Fruit fly (Drosophila melanogaster) whole organism: ENCODE results near the gene CG3546.

Experiments
- CG8478 ChIP-seq: fragments of >200 bp; optimal IDR thresholded peaks from 2 replicates; lab custom pipeline; 2018; ENCODE audit warnings: inconsistent platforms
- Dll ChIP-seq: fragments of >200 bp; optimal IDR thresholded peaks from 2 replicates; lab custom pipeline; 2017
- EcR ChIP-seq, 2 experiments: fragments of >200 bp; optimal IDR thresholded peaks; 2 replicates each; lab custom pipeline; 2017; ENCODE audit warnings: missing biosample characterization in 2 of 2, missing genetic modification characterization in 2 of 2, missing genetic modification reagents in 2 of 2
- pan ChIP-seq: fragments of >200 bp; optimal IDR thresholded peaks from 2 replicates; lab custom pipeline; 2017
- psq ChIP-seq: fragments of >200 bp; optimal IDR thresholded peaks from 2 replicates; lab custom pipeline; 2017
- usp ChIP-seq: fragments of >200 bp; optimal IDR thresholded peaks from 2 replicates; lab custom pipeline; 2017; ENCODE audit warnings: missing biosample characterization, missing genetic modification characterization, mixed read lengths

The CG3546 gene

DNA sequence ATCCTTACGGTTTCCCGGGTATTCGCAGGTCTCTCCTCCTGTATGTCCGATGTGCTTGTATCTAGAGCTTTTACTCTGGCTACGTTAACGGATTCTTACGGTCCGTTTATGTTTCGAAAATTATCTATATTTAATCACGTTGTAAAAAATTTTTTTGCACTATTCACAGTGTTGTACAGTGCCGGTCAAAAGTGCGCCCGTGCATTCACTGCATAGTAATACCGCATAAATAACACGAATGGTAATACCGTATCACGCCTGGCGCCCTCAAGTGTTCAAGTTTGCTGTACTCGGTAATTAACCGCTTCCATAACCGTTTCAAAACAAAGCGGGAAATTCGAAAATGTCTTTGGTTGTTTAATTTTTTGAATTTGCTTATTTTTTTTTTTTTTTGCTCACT is 3.9 kb upstream of the CG3546 start, which contains the start of gene CG11444:
TSS of gene CG11444 (minus strand) at position 400 of the 400 bp plus-strand sequence.
- no peak for TF ChIP-seq Dll
- no peak for TF ChIP-seq EcR (GFP tag; optimal IDR thresholded peaks at IDR 0.05; lab: Kevin White, UChicago)
- no peak for TF ChIP-seq CG8478
- no peak for TF ChIP-seq psq (lab: Kevin White, UChicago)
- no peak for TF ChIP-seq pan (lab: Kevin White, UChicago)
- TF ChIP-seq usp (GFP tag; lab: Kevin White, UChicago), result no peak

DNA sequence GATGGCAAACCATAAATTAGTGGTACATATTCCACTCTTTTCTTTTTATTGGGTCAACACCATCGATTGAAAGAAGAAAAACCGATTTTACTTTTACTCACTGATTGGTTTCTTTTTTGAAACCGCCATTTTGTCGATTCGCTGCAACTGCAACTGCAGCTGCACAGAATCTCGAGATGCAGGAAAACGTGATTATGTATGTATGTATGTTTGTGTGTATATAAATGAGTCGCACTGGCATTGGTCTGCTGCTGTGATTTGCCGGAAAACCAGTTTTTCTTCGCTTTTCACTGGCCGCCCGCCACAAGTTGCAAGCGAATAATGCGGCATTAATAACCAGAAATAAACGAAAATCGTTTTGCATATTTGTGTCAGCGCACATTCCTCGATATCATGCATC is 3.2 kb upstream of the CG3546 start:
- TF ChIP-seq usp (GFP tag; lab: Kevin White, UChicago), result no peak
- no peak for TF ChIP-seq Dll
- TF ChIP-seq CG8478, result no peak
- no peak for TF ChIP-seq EcR (GFP tag; optimal IDR thresholded peaks at IDR 0.05; lab: Kevin White, UChicago)
- TF ChIP-seq psq (lab: Kevin White, UChicago), result no peak
- TF ChIP-seq pan (lab: Kevin White, UChicago), result no peak

DNA sequence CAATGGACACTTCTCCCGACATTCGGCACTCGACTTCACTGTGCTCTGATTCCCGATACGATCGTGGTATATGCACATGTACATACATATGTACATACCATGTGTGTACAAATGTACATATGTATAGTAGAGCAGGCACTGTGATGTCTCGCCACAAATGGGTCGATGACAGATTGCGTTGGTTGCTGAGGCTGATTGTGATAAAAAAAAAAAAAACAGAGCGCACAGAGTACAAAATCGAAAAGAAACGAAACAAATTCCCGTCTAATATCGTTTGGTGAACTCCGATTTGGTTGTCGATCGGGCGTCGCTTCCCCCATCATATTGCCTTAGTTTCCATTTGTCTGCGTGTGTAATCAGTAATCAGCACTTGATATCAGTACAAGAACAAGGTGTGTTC is 2.0 kb upstream of the CG3546 start:
- TF ChIP-seq usp (GFP tag; lab: Kevin White, UChicago) (no peak), EcR (GFP tag; optimal IDR thresholded peaks at IDR 0.05; lab: Kevin White, UChicago) (no peak), psq (lab: Kevin White, UChicago) (no peak), Dll (no peak), CG8478 (no peak), pan (lab: Kevin White, UChicago) (no peak)

DNA sequence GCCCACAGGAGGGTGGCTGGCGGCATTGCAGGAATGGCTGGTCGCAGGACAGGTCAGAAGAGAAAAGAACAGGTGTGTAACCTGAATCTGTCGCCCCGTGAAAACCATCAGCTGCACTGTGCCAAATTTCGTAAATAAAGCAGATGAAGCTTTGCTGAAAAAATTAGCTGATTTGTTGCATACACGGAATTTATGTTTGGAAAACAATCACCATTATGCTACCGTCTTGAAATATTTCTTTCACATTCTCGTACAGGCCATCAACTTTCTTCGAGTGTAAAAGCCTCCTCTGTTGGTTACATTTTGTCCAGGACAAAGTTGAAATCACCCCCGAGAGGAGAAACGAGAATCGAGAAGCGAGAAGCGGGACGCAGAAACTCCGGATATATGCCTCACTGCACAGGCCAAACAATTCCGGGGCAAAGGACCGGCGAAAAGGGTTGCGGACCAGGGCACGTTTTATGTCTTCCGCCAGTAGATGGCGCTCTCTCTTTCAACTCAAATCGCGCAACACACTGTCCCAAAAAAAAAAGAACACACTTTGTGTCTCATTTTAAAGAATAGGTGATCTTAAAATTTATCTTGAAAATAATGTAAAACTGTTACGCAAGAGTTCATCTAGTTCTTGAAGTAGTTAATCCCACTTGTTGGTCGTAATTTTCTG is 2.4 kb downstream of the CG3546 start:
- TF ChIP-seq EcR (GFP tag; optimal IDR thresholded peaks at IDR 0.05; lab: Kevin White, UChicago) (no peak), psq (lab: Kevin White, UChicago) (no peak), usp (GFP tag; lab: Kevin White, UChicago) (no peak), pan (lab: Kevin White, UChicago) (no peak), Dll (no peak), CG8478 (no peak)

DNA sequence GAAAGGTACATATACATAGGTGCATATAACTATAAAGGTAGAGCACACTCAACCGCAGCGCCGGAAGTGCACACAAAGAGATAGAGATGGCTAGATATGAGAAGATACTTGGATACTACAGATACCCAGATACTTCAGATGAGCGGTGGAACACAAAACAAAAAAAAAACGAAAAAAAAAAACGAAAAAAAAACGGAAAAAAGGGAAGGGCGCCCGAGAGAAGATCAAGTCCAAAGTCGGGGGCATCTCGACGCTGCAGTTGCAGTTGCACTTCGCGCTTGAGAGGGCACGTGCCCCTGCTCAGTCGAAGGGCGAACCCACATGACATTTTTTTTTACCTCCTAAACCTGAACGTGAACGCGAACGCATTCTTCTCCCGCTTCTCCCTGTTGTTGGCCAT is 6.1 kb downstream of the CG3546 start:
- TF ChIP-seq usp (GFP tag; lab: Kevin White, UChicago) (no peak), CG8478 (no peak)

DNA sequence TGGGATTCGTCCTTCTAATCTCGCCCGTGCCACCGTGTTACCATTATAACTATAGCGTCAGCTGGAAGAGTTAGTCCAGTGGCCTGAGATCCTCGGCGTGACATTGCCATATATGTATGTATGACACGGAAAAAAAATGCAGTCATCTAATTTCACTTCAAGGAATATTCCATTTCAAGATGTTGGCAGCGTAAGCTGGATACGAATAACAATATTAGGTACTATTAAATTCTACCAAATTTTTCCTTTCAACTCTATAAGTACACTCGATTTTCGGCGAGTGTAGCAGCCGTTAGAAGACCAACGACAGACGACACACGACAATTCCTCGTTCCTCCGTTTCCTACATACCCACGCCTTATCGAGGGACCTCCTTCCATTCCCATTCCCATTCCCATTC is 7.1 kb downstream of the CG3546 start:
- TF ChIP-seq EcR (GFP tag; optimal IDR thresholded peaks at IDR 0.05; lab: Kevin White, UChicago) (no peak), CG8478 (no peak), psq (lab: Kevin White, UChicago) (no peak), pan (lab: Kevin White, UChicago) (no peak)

DNA sequence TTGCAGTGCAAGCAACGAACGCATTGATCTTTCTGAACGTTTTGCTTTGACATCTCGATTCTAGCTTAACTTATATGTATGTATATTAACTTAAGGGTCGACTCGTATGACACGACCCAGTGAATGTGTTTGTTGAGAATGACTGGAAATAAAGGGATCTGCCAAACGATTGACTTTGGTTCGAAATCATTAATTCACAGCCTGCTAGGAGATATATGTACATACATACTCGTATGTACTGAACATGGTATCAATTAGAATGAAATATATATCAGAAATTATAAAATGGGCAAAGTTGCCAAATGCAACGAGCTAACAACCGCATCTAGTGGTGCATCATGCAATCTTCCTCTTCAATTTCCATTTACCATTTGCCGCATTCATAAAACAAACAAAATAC is 14.0 kb downstream of the CG3546 start, which contains the start of gene CG12684:
TSS of gene CG12684 (minus strand) at position 101 of the 400 bp plus-strand sequence.
- TF ChIP-seq usp (GFP tag; lab: Kevin White, UChicago) (no peak), Dll (no peak), psq (lab: Kevin White, UChicago) (no peak), CG8478 (no peak), EcR (GFP tag; optimal IDR thresholded peaks at IDR 0.05; lab: Kevin White, UChicago) (no peak), pan (lab: Kevin White, UChicago) (no peak)

DNA sequence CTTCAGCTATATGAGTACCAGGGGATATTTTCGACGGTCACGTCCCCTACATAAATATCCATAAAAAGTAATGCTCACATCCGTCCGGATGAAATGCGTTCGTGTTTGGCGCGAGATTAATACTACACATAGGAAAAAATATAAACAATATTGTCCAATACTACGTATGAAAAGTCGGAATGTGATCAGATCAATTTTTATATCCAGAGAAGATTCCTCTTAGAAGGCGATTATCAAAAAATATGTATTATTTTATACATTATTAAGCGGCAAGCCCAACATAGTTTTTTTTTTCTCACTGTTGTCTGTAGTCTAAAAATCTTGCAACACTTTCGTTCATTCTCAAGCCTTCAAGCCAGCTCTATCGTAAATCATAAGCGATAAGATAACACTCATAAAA is 16.1 kb downstream of the CG3546 start:
- TF ChIP-seq Dll, result no peak
- no peak for TF ChIP-seq usp (GFP tag; lab: Kevin White, UChicago)
- no peak for TF ChIP-seq psq (lab: Kevin White, UChicago)
- no peak for TF ChIP-seq pan (lab: Kevin White, UChicago)
- no peak for TF ChIP-seq CG8478
- no peak for TF ChIP-seq EcR (GFP tag; optimal IDR thresholded peaks at IDR 0.05; lab: Kevin White, UChicago)

DNA sequence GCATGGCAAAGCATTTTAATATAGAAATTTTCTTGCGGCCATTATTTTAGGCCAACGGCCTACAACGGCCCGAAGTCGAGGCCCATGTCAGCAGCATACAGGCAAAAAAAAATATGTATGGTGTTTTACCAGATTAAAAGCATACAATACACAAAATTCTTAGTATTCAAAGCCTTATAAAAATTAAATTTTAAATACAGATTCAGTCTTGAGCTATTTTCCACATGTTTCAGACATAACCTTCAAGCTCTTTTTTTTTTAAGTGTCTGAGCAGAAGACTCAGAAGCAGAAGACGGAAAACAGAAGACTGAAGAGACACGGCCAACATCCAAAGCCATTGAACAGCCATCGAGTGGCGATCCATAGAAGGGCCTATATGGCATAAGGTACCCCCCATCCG is 23.9 kb downstream of the CG3546 start:
- TF ChIP-seq CG8478, result no peak

DNA sequence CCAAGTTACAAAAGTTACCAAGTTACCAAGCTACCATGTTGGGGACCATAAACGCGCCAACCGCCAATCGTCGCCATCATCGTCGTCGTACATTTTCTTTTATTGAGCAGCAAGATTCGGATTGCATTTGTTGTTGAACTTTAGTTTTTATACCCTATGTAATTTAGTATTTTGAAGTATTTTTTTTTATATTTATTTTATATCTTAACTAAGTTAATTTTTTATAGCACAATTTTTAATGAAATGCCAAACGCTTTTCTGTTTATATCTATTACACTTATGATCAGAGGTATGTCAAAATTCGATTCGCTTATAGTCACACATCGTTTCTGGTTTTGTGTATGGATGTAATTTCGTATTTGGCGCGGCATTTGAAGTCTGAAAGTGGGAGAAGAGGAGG is 24.6 kb downstream of the CG3546 start:
- no peak for TF ChIP-seq CG8478
- TF ChIP-seq psq (lab: Kevin White, UChicago), result no peak
- no peak for TF ChIP-seq pan (lab: Kevin White, UChicago)
- TF ChIP-seq EcR (GFP tag; optimal IDR thresholded peaks at IDR 0.05; lab: Kevin White, UChicago), result no peak
- no peak for TF ChIP-seq usp (GFP tag; lab: Kevin White, UChicago)
- no peak for TF ChIP-seq Dll

DNA sequence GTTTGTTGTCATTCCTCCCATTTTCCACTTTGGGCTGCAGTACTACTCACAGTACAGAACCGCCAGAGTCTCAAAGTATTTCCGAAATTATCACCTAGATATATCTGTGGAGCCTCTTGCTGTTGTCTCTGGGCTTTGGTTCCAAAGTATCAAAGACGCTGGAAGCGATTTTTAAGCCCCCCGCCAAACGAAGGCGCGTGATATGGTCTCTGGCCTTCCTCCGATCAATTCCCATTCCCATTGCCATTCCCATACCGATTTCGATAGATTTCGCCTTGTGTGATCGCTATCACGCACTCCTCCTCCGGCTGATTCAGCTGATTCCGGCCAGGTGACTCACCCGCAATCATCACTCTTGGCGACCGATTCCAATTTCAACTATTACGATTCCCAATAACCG is 29.7 kb downstream of the CG3546 start:
- TF ChIP-seq pan (lab: Kevin White, UChicago), result no peak
- TF ChIP-seq Dll, result no peak
- no peak for TF ChIP-seq EcR (GFP tag; optimal IDR thresholded peaks at IDR 0.05; lab: Kevin White, UChicago)
- no peak for TF ChIP-seq psq (lab: Kevin White, UChicago)
- no peak for TF ChIP-seq usp (GFP tag; lab: Kevin White, UChicago)
- TF ChIP-seq CG8478, result no peak

DNA sequence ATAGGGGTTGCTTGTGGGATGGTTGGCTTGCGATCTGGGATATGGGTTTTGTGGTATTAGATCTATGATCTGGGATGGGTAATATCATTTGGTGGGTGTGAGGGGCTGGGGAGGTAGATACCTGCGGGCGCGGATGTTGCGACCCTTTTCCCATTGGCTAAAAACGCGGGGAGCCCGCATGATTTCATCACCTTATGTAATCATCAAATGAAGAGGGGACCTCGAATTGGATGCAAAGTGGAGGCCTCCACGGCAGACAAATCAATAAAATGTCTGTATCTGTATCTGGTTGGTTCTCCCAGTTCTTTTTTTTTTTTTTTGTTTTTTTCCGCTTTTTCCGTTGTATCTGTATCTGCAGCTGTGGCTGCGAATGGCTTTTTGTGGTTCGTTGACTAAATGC is 31.1 kb downstream of the CG3546 start:
- TF ChIP-seq pan (lab: Kevin White, UChicago) (no peak), CG8478 (no peak), usp (GFP tag; lab: Kevin White, UChicago) (no peak), Dll (no peak), EcR (GFP tag; optimal IDR thresholded peaks at IDR 0.05; lab: Kevin White, UChicago) (no peak), psq (lab: Kevin White, UChicago) (no peak)
